Fruit fly (Drosophila melanogaster) whole organism, wandering third instar larva: Measurements from ENCODE around the gene mtDNA-helicase.

ENCODE experiments used
- Abd-B ChIP-seq: fragments of >200 bp; optimal IDR thresholded peaks from 2 replicates; lab custom pipeline; 2017; ENCODE audit warnings: missing biosample characterization, missing genetic modification characterization
- CG32264 ChIP-seq: fragments of 200-800 bp; sonication (Bioruptor generic); optimal IDR thresholded peaks from 2 replicates; lab custom pipeline; 2016; ENCODE audit warnings: missing biosample characterization, missing genetic modification characterization
- CG9705 ChIP-seq: fragments of 200-800 bp; sonication (Bioruptor generic); optimal IDR thresholded peaks from 2 replicates; lab custom pipeline; 2018; ENCODE audit warnings: missing biosample characterization, mild to moderate bottlenecking, missing genetic modification characterization
- Dfd ChIP-seq: fragments of >200 bp; optimal IDR thresholded peaks from 2 replicates; lab custom pipeline; 2017; ENCODE audit warnings: missing biosample characterization, missing genetic modification characterization
- Dif ChIP-seq: fragments of 200-275, 200-300 bp; sonication (Bioruptor generic); optimal IDR thresholded peaks from 2 replicates; lab custom pipeline; 2018; ENCODE audit warnings: missing biosample characterization, missing genetic modification characterization; ENCODE audit not compliant: partially characterized antibody
- GATAd ChIP-seq: sonication (Bioruptor generic); optimal IDR thresholded peaks from 2 replicates; lab custom pipeline; 2016; ENCODE audit warnings: missing biosample characterization, missing genetic modification characterization
- HLH106 ChIP-seq: fragments of 200-800 bp; optimal IDR thresholded peaks from 3 replicates; lab custom pipeline; 2019; ENCODE audit warnings: missing biosample characterization, mild to moderate bottlenecking, missing genetic modification characterization, moderate library complexity
- Jra ChIP-seq: sonication (Bioruptor generic); optimal IDR thresholded peaks from 2 replicates; lab custom pipeline; 2016; ENCODE audit warnings: missing biosample characterization, missing genetic modification characterization
- Mio ChIP-seq: sonication (Bioruptor generic); optimal IDR thresholded peaks from 2 replicates; lab custom pipeline; 2016; ENCODE audit warnings: missing biosample characterization, missing genetic modification characterization
- N ChIP-seq: fragments of >200 bp; optimal IDR thresholded peaks from 2 replicates; lab custom pipeline; 2018; ENCODE audit warnings: missing biosample characterization, missing external identifiers, missing genetic modification characterization
- OdsH ChIP-seq: fragments of 200-800 bp; sonication (Bioruptor generic); optimal IDR thresholded peaks from 2 replicates; lab custom pipeline; 2016; ENCODE audit warnings: missing biosample characterization, mild to moderate bottlenecking, missing genetic modification characterization
- Rel ChIP-seq, 2 experiments: fragments of 200-800 bp; sonication (Bioruptor generic) in 1 of 2; optimal IDR thresholded peaks; 2 replicates in 1 of 2; 3 replicates in 1 of 2; lab custom pipeline; 2016 to 2019; ENCODE audit warnings: mild to moderate bottlenecking in 2 of 2, missing biosample characterization in 2 of 2, missing genetic modification characterization in 2 of 2, moderate library complexity in 1 of 2
- Sp1 ChIP-seq: fragments of 200-800 bp; sonication (Bioruptor generic); optimal IDR thresholded peaks from 3 replicates; lab custom pipeline; 2019; ENCODE audit warnings: missing biosample characterization, mild to moderate bottlenecking, missing genetic modification characterization, moderate library complexity
- Vsx2 ChIP-seq: fragments of 200-300, 225-300 bp; sonication (Bioruptor generic); optimal IDR thresholded peaks from 2 replicates; lab custom pipeline; 2018; ENCODE audit warnings: missing biosample characterization, missing genetic modification characterization; ENCODE audit not compliant: partially characterized antibody
- br ChIP-seq: fragments of 200-800 bp; sonication (Bioruptor generic); optimal IDR thresholded peaks from 2 replicates; lab custom pipeline; 2016; ENCODE audit warnings: missing biosample characterization, missing genetic modification characterization
- dl ChIP-seq, 2 experiments: fragments of 175-275, 200-275 bp in 1 of 2; fragments of 200-275 bp in 1 of 2; sonication (Bioruptor generic); optimal IDR thresholded peaks; lab custom pipeline; 2018; ENCODE audit warnings: mild to moderate bottlenecking in 2 of 2, missing biosample characterization in 2 of 2, missing genetic modification characterization in 2 of 2, moderate library complexity in 2 of 2; ENCODE audit not compliant: partially characterized antibody in 2 of 2, insufficient read depth in 1 of 2
- ey ChIP-seq: fragments of 200-800 bp; sonication (Bioruptor generic); optimal IDR thresholded peaks from 2 replicates; lab custom pipeline; 2016; ENCODE audit warnings: missing biosample characterization, missing genetic modification characterization
- foxo ChIP-seq, 2 experiments: fragments of 200-800 bp; sonication (Bioruptor generic); optimal IDR thresholded peaks; 2 replicates in 1 of 2; 3 replicates in 1 of 2; lab custom pipeline; 2016 to 2017; ENCODE audit warnings: missing biosample characterization in 2 of 2, missing genetic modification characterization in 2 of 2
- fru ChIP-seq: fragments of 200-800 bp; sonication (Bioruptor generic); optimal IDR thresholded peaks from 3 replicates; lab custom pipeline; 2016; ENCODE audit warnings: missing biosample characterization, mild to moderate bottlenecking, missing genetic modification characterization
- h ChIP-seq: fragments of 200-800 bp; sonication (Bioruptor generic); optimal IDR thresholded peaks from 3 replicates; lab custom pipeline; 2016; ENCODE audit warnings: missing biosample characterization, mild to moderate bottlenecking, missing genetic modification characterization
- jim ChIP-seq: fragments of 175-275, 200-325 bp; sonication (Bioruptor generic); optimal IDR thresholded peaks from 2 replicates; lab custom pipeline; 2016; ENCODE audit warnings: missing biosample characterization, mild to moderate bottlenecking, missing genetic modification characterization
- lola ChIP-seq: fragments of >200 bp; optimal IDR thresholded peaks from 2 replicates; lab custom pipeline; 2017; ENCODE audit warnings: missing biosample characterization, missing genetic modification characterization
- pan ChIP-seq: fragments of >200 bp; optimal IDR thresholded peaks from 2 replicates; lab custom pipeline; 2017
- rgr ChIP-seq: fragments of 200-800 bp; sonication (Bioruptor generic); optimal IDR thresholded peaks from 3 replicates; lab custom pipeline; 2016; ENCODE audit warnings: missing biosample characterization, mild to moderate bottlenecking, missing genetic modification characterization
- sage ChIP-seq: fragments of 200-800 bp; sonication (Bioruptor generic); optimal IDR thresholded peaks from 2 replicates; lab custom pipeline; 2016; ENCODE audit warnings: missing biosample characterization, mild to moderate bottlenecking, missing genetic modification characterization
- sv ChIP-seq: fragments of 200-800 bp; sonication (Bioruptor generic); optimal IDR thresholded peaks from 3 replicates; lab custom pipeline; 2016; ENCODE audit warnings: missing biosample characterization, missing genetic modification characterization
- tai ChIP-seq: sonication (Bioruptor generic); optimal IDR thresholded peaks from 2 replicates; lab custom pipeline; 2016; ENCODE audit warnings: missing biosample characterization, missing genetic modification characterization
- usp ChIP-seq: fragments of >200 bp; optimal IDR thresholded peaks from 2 replicates; lab custom pipeline; 2017; ENCODE audit warnings: missing biosample characterization, missing genetic modification characterization
- woc ChIP-seq: sonication (Bioruptor generic); optimal IDR thresholded peaks from 2 replicates; lab custom pipeline; 2016; ENCODE audit warnings: missing biosample characterization, mild to moderate bottlenecking, missing genetic modification characterization

The mtDNA-helicase gene

dm6 chr2L:9882393-9882971 is 10.8 kb downstream of the mtDNA-helicase start:
- TF ChIP-seq HLH106 (tag; lab: Kevin White, UChicago): no peak
- TF ChIP-seq sv (GFP tag; lab: Kevin White, UChicago): no peak
- TF ChIP-seq OdsH (GFP tag; lab: Kevin White, UChicago): no peak
- TF ChIP-seq Jra (GFP tag; lab: Kevin White, UChicago): no peak
- TF ChIP-seq pan (lab: Kevin White, UChicago): no peak
- TF ChIP-seq rgr (GFP tag; lab: Kevin White, UChicago): no peak
- TF ChIP-seq h (GFP tag; lab: Kevin White, UChicago): no peak
- TF ChIP-seq Abd-B (GFP tag; lab: Kevin White, UChicago): no peak
- TF ChIP-seq, all 38 proteins: peak for 0

dm6 chr2L:9864337-9864736 is 28.9 kb downstream of the mtDNA-helicase start:
- TF ChIP-seq woc (GFP tag; lab: Kevin White, UChicago) (no peak), Dfd (GFP tag; lab: Kevin White, UChicago) (no peak), CG32264 (GFP tag; lab: Kevin White, UChicago) (no peak), jim (GFP tag; lab: Kevin White, UChicago) (no peak), Sp1 (GFP tag; lab: Kevin White, UChicago) (peak; percentile 23), ey (GFP tag; lab: Kevin White, UChicago) (peak; percentile 12), dl (GFP tag; optimal IDR thresholded peaks at IDR 0.05; lab: Kevin White, UChicago; ENCODE audit: insufficient read depth in 1 of 2, partially characterized antibody in 2 of 2) (no peak), fru (GFP tag; lab: Kevin White, UChicago) (peak; percentile 18), foxo (GFP tag; optimal IDR thresholded peaks at IDR 0.05; lab: Kevin White, UChicago) (peak in 1 of 2 experiments; percentile 35), Vsx2 (GFP tag; lab: Kevin White, UChicago) (no peak), HLH106 (tag; lab: Kevin White, UChicago) (peak; percentile 17)
- TF ChIP-seq, all 38 proteins: peak for 5

dm6 chr2L:9863479-9863878 is 29.8 kb downstream of the mtDNA-helicase start:
- no peak for TF ChIP-seq tai (GFP tag; lab: Kevin White, UChicago)
- TF ChIP-seq sv (GFP tag; lab: Kevin White, UChicago): no peak
- no peak for TF ChIP-seq HLH106 (tag; lab: Kevin White, UChicago)
- no peak for TF ChIP-seq Dif (GFP tag; lab: Kevin White, UChicago)
- TF ChIP-seq br (GFP tag; lab: Kevin White, UChicago): no peak
- no peak for TF ChIP-seq dl (GFP tag; optimal IDR thresholded peaks at IDR 0.05; lab: Kevin White, UChicago; ENCODE audit: insufficient read depth in 1 of 2, partially characterized antibody in 2 of 2)
- no peak for TF ChIP-seq Mio
- no peak for TF ChIP-seq Vsx2 (GFP tag; lab: Kevin White, UChicago)
- TF ChIP-seq Rel (GFP tag; optimal IDR thresholded peaks at IDR 0.05; lab: Kevin White, UChicago): no peak
- no peak for TF ChIP-seq Rel (tag; optimal IDR thresholded peaks at IDR 0.05; lab: Kevin White, UChicago)
- TF ChIP-seq Sp1 (GFP tag; lab: Kevin White, UChicago): no peak
- no peak for TF ChIP-seq ey (GFP tag; lab: Kevin White, UChicago)
- no peak for TF ChIP-seq pan (lab: Kevin White, UChicago)
- no peak for TF ChIP-seq jim (GFP tag; lab: Kevin White, UChicago)
- no peak for TF ChIP-seq GATAd (GFP tag; lab: Kevin White, UChicago)
- TF ChIP-seq, all 38 proteins: peak for 0

- TF ChIP-seq usp (GFP tag; lab: Kevin White, UChicago) (no peak), Vsx2 (GFP tag; lab: Kevin White, UChicago) (no peak), lola (no peak), Sp1 (GFP tag; lab: Kevin White, UChicago) (no peak), tai (GFP tag; lab: Kevin White, UChicago) (no peak), N (GFP tag; lab: Kevin White, UChicago) (no peak), fru (GFP tag; lab: Kevin White, UChicago) (no peak), OdsH (GFP tag; lab: Kevin White, UChicago) (no peak), sage (GFP tag; lab: Kevin White, UChicago) (no peak), CG9705 (no peak), HLH106 (tag; lab: Kevin White, UChicago) (no peak), Dfd (GFP tag; lab: Kevin White, UChicago) (no peak)
- TF ChIP-seq, all 38 proteins: peak for 0
Observed at dm6 chr2L:9862964-9863363, 30.3 kb downstream of the mtDNA-helicase start.
